Fruit fly (Drosophila melanogaster) Kc167 (cell line): ENCODE measurements around the gene TfIIEbeta.

Source experiments
- Myc ChIP-seq: fragments of >200 bp; optimal IDR thresholded peaks from 2 replicates; lab custom pipeline; 2017; ENCODE audit warnings: missing external identifiers
- Sin3A ChIP-seq: fragments of >200 bp; optimal IDR thresholded peaks from 2 replicates; lab custom pipeline; 2018; ENCODE audit warnings: missing external identifiers
- h ChIP-seq: fragments of >200 bp; optimal IDR thresholded peaks from 3 replicates; lab custom pipeline; 2018; ENCODE audit warnings: missing external identifiers
- insv ChIP-seq: fragments of >200 bp; optimal IDR thresholded peaks from 3 replicates; lab custom pipeline; 2018; ENCODE audit warnings: missing external identifiers
- psq ChIP-seq: fragments of >200 bp; optimal IDR thresholded peaks from 2 replicates; lab custom pipeline; 2017; ENCODE audit warnings: missing external identifiers
- ttk ChIP-seq: sonication (Bioruptor generic); optimal IDR thresholded peaks from 2 replicates; lab custom pipeline; 2017; ENCODE audit warnings: missing external identifiers

TfIIEbeta gene

dm6 chr3L:4262384-4262783, 24.5 kb upstream of the TfIIEbeta start, which contains the start of the genes CG11586 and VhaM9.7-a:
Gene CG11586, minus strand, starts transcription at chr3L:4262470.
Gene VhaM9.7-a, plus strand, starts transcription at chr3L:4262705.
- no peak for TF ChIP-seq h (lab: Kevin White, UChicago)
- TF ChIP-seq ttk, result no peak
- TF ChIP-seq Sin3A (lab: Kevin White, UChicago), result no peak
- TF ChIP-seq Myc (lab: Kevin White, UChicago), result no peak
- TF ChIP-seq insv, result no peak
- no peak for TF ChIP-seq psq (lab: Kevin White, UChicago)

DNA sequence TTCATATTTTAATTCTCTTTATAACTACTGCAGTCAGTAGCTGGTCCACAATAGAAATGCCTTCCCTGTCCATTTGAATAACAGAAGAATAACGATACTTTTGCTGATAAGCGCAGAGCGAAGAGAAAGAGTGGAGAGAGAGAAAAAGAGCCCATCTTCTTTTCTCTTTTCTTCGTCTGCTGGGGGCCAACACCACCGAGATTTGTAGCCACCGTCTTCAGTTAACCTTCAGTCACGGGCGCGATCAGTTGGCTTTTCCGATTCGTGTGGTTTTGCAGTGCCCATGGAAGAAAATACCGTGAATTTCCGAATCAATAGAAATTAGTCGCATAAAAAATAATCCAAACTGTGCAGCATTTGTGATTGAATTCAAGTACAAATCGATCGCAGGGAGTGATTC, 23.3 kb upstream of the TfIIEbeta start, which contains the start of gene CG1273:
Gene CG1273 (plus strand): TSS at position 218 of the 400 bp plus-strand sequence.
- no peak for TF ChIP-seq Sin3A (lab: Kevin White, UChicago)
- no peak for TF ChIP-seq psq (lab: Kevin White, UChicago)
- TF ChIP-seq ttk, result no peak
- TF ChIP-seq Myc (lab: Kevin White, UChicago), result no peak
- no peak for TF ChIP-seq insv
- no peak for TF ChIP-seq h (lab: Kevin White, UChicago)

DNA sequence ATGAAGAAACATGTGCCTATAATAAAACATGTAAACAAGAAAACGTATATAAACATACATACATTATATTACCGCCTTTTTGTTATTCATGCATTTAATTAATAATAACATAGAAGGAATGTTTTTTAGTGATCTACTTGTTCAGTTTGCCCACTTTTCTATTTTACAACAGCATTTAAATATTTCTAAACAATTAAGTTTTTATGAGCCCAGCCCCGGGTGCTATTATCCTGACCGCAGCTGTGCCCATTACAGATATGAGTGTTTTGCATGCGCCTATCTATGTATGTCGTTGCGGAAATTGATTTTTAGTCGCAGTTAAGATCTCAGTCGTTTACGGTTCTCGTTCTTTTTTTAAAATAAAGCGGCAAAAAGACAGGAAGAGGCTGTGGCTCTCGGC, 21.9 kb upstream of the TfIIEbeta start:
- TF ChIP-seq Myc (lab: Kevin White, UChicago) (no peak), h (lab: Kevin White, UChicago) (no peak), insv (no peak), psq (lab: Kevin White, UChicago) (no peak), Sin3A (lab: Kevin White, UChicago) (no peak), ttk (no peak)

dm6 chr3L:4265836-4266235, 21.0 kb upstream of the TfIIEbeta start:
- TF ChIP-seq h (lab: Kevin White, UChicago), result no peak
- no peak for TF ChIP-seq Myc (lab: Kevin White, UChicago)
- TF ChIP-seq insv, result no peak
- TF ChIP-seq ttk, result no peak

dm6 chr3L:4267403-4267802, 19.4 kb upstream of the TfIIEbeta start, which contains the start of gene CG33764:
Gene CG33764, minus strand, starts transcription at chr3L:4267503.
- no peak for TF ChIP-seq h (lab: Kevin White, UChicago)
- TF ChIP-seq ttk, result no peak
- TF ChIP-seq Myc (lab: Kevin White, UChicago), result no peak
- no peak for TF ChIP-seq psq (lab: Kevin White, UChicago)
- no peak for TF ChIP-seq Sin3A (lab: Kevin White, UChicago)
- no peak for TF ChIP-seq insv

- TF ChIP-seq psq (lab: Kevin White, UChicago), result no peak
- no peak for TF ChIP-seq h (lab: Kevin White, UChicago)
- no peak for TF ChIP-seq Sin3A (lab: Kevin White, UChicago)
- no peak for TF ChIP-seq insv
- TF ChIP-seq Myc (lab: Kevin White, UChicago), result no peak
- no peak for TF ChIP-seq ttk
Measured at dm6 chr3L:4269208-4269607, 17.6 kb upstream of the TfIIEbeta start.

- TF ChIP-seq Sin3A (lab: Kevin White, UChicago) (no peak), Myc (lab: Kevin White, UChicago) (no peak), psq (lab: Kevin White, UChicago) (no peak), h (lab: Kevin White, UChicago) (no peak), ttk (no peak), insv (no peak)
Measured at dm6 chr3L:4269920-4270319, 16.9 kb upstream of the TfIIEbeta start.

DNA sequence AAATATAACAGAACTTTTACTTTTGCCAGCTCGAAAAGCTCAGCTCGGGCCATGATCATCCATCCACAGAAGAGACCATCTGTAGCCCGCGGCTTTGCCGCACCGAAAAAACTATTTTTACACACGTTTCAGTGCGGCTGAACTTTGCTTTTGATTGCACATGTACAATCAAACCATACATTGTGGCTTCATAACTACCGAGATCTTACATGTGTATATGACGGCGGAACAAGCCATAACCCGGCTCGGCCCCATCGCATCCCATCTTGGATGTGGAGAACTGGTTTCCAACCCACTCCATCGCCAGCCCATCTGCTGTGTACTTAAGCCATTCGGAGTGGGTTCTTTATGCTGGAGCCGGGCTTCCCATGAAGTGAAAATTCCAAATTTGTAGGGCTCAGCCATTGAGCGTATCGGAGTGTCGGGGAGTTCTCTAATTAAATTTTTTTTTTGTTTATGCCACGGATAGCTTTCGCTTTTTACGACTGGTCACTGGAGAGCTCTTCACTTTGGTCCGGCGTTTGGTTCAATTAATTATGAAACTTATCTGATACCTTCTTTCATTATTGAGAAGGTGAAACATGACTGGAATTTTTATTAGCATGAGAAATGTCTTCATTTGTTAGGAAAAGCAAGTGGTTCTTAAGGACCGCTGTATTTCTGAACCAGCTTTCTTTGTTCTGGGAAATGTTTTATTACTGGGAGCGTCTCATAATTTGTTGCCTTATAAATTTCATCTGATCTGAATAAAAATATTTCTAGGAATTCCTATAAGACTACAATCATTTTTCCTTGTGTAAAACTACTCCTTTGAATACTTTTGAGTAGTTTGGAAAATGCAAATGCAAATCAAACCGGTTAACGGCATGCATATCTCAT, 15.7 kb upstream of the TfIIEbeta start:
- TF ChIP-seq psq (lab: Kevin White, UChicago) (no peak), Sin3A (lab: Kevin White, UChicago) (no peak), ttk (no peak), Myc (lab: Kevin White, UChicago) (no peak), insv (no peak), h (lab: Kevin White, UChicago) (no peak)

- TF ChIP-seq h (lab: Kevin White, UChicago) (no peak), Myc (lab: Kevin White, UChicago) (no peak), ttk (no peak), insv (no peak), Sin3A (lab: Kevin White, UChicago) (no peak), psq (lab: Kevin White, UChicago) (no peak)
Measured at dm6 chr3L:4272167-4272773, 14.6 kb upstream of the TfIIEbeta start.

DNA sequence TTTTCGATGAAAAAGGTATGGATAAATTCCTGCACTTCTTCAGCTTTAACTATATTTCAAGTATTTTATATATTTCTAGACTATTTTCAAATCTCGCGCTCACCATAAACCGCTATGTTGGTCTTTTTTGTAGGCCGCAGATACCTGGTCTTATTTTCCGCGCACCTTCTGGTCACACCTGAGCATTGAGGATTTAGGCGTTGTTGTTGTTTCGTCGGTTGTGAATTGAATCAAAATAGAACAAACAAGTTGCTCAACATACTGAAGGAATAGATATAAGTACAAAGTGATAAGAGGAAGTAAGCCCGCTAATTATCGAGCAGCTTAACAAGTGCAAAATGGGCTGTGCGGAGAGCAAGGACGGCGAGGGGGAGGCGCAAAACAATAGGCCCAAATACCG, 9.0 kb upstream of the TfIIEbeta start, which contains the start of gene Ctl1:
Gene Ctl1 (plus strand): TSS at position 167 of the 400 bp plus-strand sequence.
- TF ChIP-seq Myc (lab: Kevin White, UChicago), result no peak
- no peak for TF ChIP-seq h (lab: Kevin White, UChicago)
- TF ChIP-seq Sin3A (lab: Kevin White, UChicago), result no peak
- no peak for TF ChIP-seq psq (lab: Kevin White, UChicago)
- no peak for TF ChIP-seq ttk
- TF ChIP-seq insv, result no peak

- TF ChIP-seq Sin3A (lab: Kevin White, UChicago) (no peak), insv (no peak), psq (lab: Kevin White, UChicago) (no peak), ttk (no peak), Myc (lab: Kevin White, UChicago) (no peak), h (lab: Kevin White, UChicago) (no peak)
Measured at dm6 chr3L:4282627-4283026, 4.2 kb upstream of the TfIIEbeta start, which contains the start of gene CG11583. Gene CG11583, minus strand, starts transcription at chr3L:4282817.
